Fruit fly (Drosophila melanogaster) whole organism, wandering third instar larva: Measurements from ENCODE around the gene CG9135.

Experiments
- Abd-B ChIP-seq: fragments of >200 bp; optimal IDR thresholded peaks from 2 replicates; lab custom pipeline; 2017; ENCODE audit warnings: missing biosample characterization, missing genetic modification characterization
- CG32264 ChIP-seq: fragments of 200-800 bp; sonication (Bioruptor generic); optimal IDR thresholded peaks from 2 replicates; lab custom pipeline; 2016; ENCODE audit warnings: missing biosample characterization, missing genetic modification characterization
- CG9705 ChIP-seq: fragments of 200-800 bp; sonication (Bioruptor generic); optimal IDR thresholded peaks from 2 replicates; lab custom pipeline; 2018; ENCODE audit warnings: missing biosample characterization, mild to moderate bottlenecking, missing genetic modification characterization
- CrebA ChIP-seq: fragments of 200-800 bp; sonication (Bioruptor generic); optimal IDR thresholded peaks from 2 replicates; lab custom pipeline; 2016; ENCODE audit warnings: missing biosample characterization, mild to moderate bottlenecking, missing genetic modification characterization, borderline replicate concordance
- Dfd ChIP-seq: fragments of >200 bp; optimal IDR thresholded peaks from 2 replicates; lab custom pipeline; 2017; ENCODE audit warnings: missing biosample characterization, missing genetic modification characterization
- Dif ChIP-seq: fragments of 200-275, 200-300 bp; sonication (Bioruptor generic); optimal IDR thresholded peaks from 2 replicates; lab custom pipeline; 2018; ENCODE audit warnings: missing biosample characterization, missing genetic modification characterization; ENCODE audit not compliant: partially characterized antibody
- GATAd ChIP-seq: sonication (Bioruptor generic); optimal IDR thresholded peaks from 2 replicates; lab custom pipeline; 2016; ENCODE audit warnings: missing biosample characterization, missing genetic modification characterization
- HLH106 ChIP-seq: fragments of 200-800 bp; optimal IDR thresholded peaks from 3 replicates; lab custom pipeline; 2019; ENCODE audit warnings: missing biosample characterization, mild to moderate bottlenecking, missing genetic modification characterization, moderate library complexity
- Hr78 ChIP-seq: fragments of >200 bp; optimal IDR thresholded peaks from 2 replicates; lab custom pipeline; 2017; ENCODE audit warnings: missing biosample characterization, missing genetic modification characterization
- Hr83 ChIP-seq: fragments of 200-300 bp; sonication (Bioruptor generic); optimal IDR thresholded peaks from 2 replicates; lab custom pipeline; 2016; ENCODE audit warnings: missing biosample characterization, mild to moderate bottlenecking, missing genetic modification characterization, moderate library complexity; ENCODE audit not compliant: poor library complexity, severe bottlenecking
- Jra ChIP-seq: sonication (Bioruptor generic); optimal IDR thresholded peaks from 2 replicates; lab custom pipeline; 2016; ENCODE audit warnings: missing biosample characterization, missing genetic modification characterization
- Mio ChIP-seq: sonication (Bioruptor generic); optimal IDR thresholded peaks from 2 replicates; lab custom pipeline; 2016; ENCODE audit warnings: missing biosample characterization, missing genetic modification characterization
- Myc ChIP-seq: fragments of >200 bp; optimal IDR thresholded peaks from 2 replicates; lab custom pipeline; 2017
- N ChIP-seq: fragments of >200 bp; optimal IDR thresholded peaks from 2 replicates; lab custom pipeline; 2018; ENCODE audit warnings: missing biosample characterization, missing external identifiers, missing genetic modification characterization
- OdsH ChIP-seq: fragments of 200-800 bp; sonication (Bioruptor generic); optimal IDR thresholded peaks from 2 replicates; lab custom pipeline; 2016; ENCODE audit warnings: missing biosample characterization, mild to moderate bottlenecking, missing genetic modification characterization
- Rel ChIP-seq, 2 experiments: fragments of 200-800 bp; sonication (Bioruptor generic) in 1 of 2; optimal IDR thresholded peaks; 2 replicates in 1 of 2; 3 replicates in 1 of 2; lab custom pipeline; 2016 to 2019; ENCODE audit warnings: mild to moderate bottlenecking in 2 of 2, missing biosample characterization in 2 of 2, missing genetic modification characterization in 2 of 2, moderate library complexity in 1 of 2
- Sp1 ChIP-seq: fragments of 200-800 bp; sonication (Bioruptor generic); optimal IDR thresholded peaks from 3 replicates; lab custom pipeline; 2019; ENCODE audit warnings: missing biosample characterization, mild to moderate bottlenecking, missing genetic modification characterization, moderate library complexity
- br ChIP-seq: fragments of 200-800 bp; sonication (Bioruptor generic); optimal IDR thresholded peaks from 2 replicates; lab custom pipeline; 2016; ENCODE audit warnings: missing biosample characterization, missing genetic modification characterization
- brk ChIP-seq: fragments of 200-800 bp; sonication (Bioruptor generic); optimal IDR thresholded peaks from 2 replicates; lab custom pipeline; 2016; ENCODE audit warnings: missing biosample characterization, mild to moderate bottlenecking, missing genetic modification characterization
- dl ChIP-seq, 2 experiments: fragments of 175-275, 200-275 bp in 1 of 2; fragments of 200-275 bp in 1 of 2; sonication (Bioruptor generic); optimal IDR thresholded peaks; lab custom pipeline; 2018; ENCODE audit warnings: mild to moderate bottlenecking in 2 of 2, missing biosample characterization in 2 of 2, missing genetic modification characterization in 2 of 2, moderate library complexity in 2 of 2; ENCODE audit not compliant: partially characterized antibody in 2 of 2, insufficient read depth in 1 of 2
- dmrt93B ChIP-seq: fragments of 200-800 bp; sonication (Bioruptor generic); optimal IDR thresholded peaks from 2 replicates; lab custom pipeline; 2018; ENCODE audit warnings: missing biosample characterization, mild to moderate bottlenecking, missing genetic modification characterization
- dsf ChIP-seq: sonication (Bioruptor generic); optimal IDR thresholded peaks from 2 replicates; lab custom pipeline; 2016; ENCODE audit warnings: missing biosample characterization, missing genetic modification characterization, borderline replicate concordance
- ey ChIP-seq: fragments of 200-800 bp; sonication (Bioruptor generic); optimal IDR thresholded peaks from 2 replicates; lab custom pipeline; 2016; ENCODE audit warnings: missing biosample characterization, missing genetic modification characterization
- foxo ChIP-seq, 2 experiments: fragments of 200-800 bp; sonication (Bioruptor generic); optimal IDR thresholded peaks; 2 replicates in 1 of 2; 3 replicates in 1 of 2; lab custom pipeline; 2016 to 2017; ENCODE audit warnings: missing biosample characterization in 2 of 2, missing genetic modification characterization in 2 of 2
- fru ChIP-seq: fragments of 200-800 bp; sonication (Bioruptor generic); optimal IDR thresholded peaks from 3 replicates; lab custom pipeline; 2016; ENCODE audit warnings: missing biosample characterization, mild to moderate bottlenecking, missing genetic modification characterization
- h ChIP-seq: fragments of 200-800 bp; sonication (Bioruptor generic); optimal IDR thresholded peaks from 3 replicates; lab custom pipeline; 2016; ENCODE audit warnings: missing biosample characterization, mild to moderate bottlenecking, missing genetic modification characterization
- pan ChIP-seq: fragments of >200 bp; optimal IDR thresholded peaks from 2 replicates; lab custom pipeline; 2017
- psq ChIP-seq: fragments of 200-800 bp; sonication (Bioruptor generic); optimal IDR thresholded peaks from 3 replicates; lab custom pipeline; 2017; ENCODE audit warnings: missing biosample characterization, mild to moderate bottlenecking, missing genetic modification characterization, moderate library complexity
- rgr ChIP-seq: fragments of 200-800 bp; sonication (Bioruptor generic); optimal IDR thresholded peaks from 3 replicates; lab custom pipeline; 2016; ENCODE audit warnings: missing biosample characterization, mild to moderate bottlenecking, missing genetic modification characterization
- sage ChIP-seq: fragments of 200-800 bp; sonication (Bioruptor generic); optimal IDR thresholded peaks from 2 replicates; lab custom pipeline; 2016; ENCODE audit warnings: missing biosample characterization, mild to moderate bottlenecking, missing genetic modification characterization
- sv ChIP-seq: fragments of 200-800 bp; sonication (Bioruptor generic); optimal IDR thresholded peaks from 3 replicates; lab custom pipeline; 2016; ENCODE audit warnings: missing biosample characterization, missing genetic modification characterization
- tai ChIP-seq: sonication (Bioruptor generic); optimal IDR thresholded peaks from 2 replicates; lab custom pipeline; 2016; ENCODE audit warnings: missing biosample characterization, missing genetic modification characterization
- usp ChIP-seq: fragments of >200 bp; optimal IDR thresholded peaks from 2 replicates; lab custom pipeline; 2017; ENCODE audit warnings: missing biosample characterization, missing genetic modification characterization
- woc ChIP-seq: sonication (Bioruptor generic); optimal IDR thresholded peaks from 2 replicates; lab custom pipeline; 2016; ENCODE audit warnings: missing biosample characterization, mild to moderate bottlenecking, missing genetic modification characterization

CG9135 gene

dm6 chr2L:6046865-6047264 is 3.7 kb upstream of the CG9135 start:
- TF ChIP-seq CG9705 (no peak), br (no peak), ey (GFP tag; lab: Kevin White, UChicago) (no peak), Hr83 (GFP tag; lab: Kevin White, UChicago) (no peak), psq (GFP tag; lab: Kevin White, UChicago) (no peak), CG32264 (GFP tag; lab: Kevin White, UChicago) (no peak), pan (no peak), GATAd (GFP tag; lab: Kevin White, UChicago) (no peak), dsf (no peak), fru (GFP tag; lab: Kevin White, UChicago) (no peak), sv (no peak), CrebA (GFP tag; lab: Kevin White, UChicago) (no peak), N (GFP tag; lab: Kevin White, UChicago) (no peak), Mio (GFP tag; lab: Kevin White, UChicago) (no peak)

dm6 chr2L:6047528-6048160 is 3.0 kb upstream of the CG9135 start, which contains the start of gene IPIP:
TSS of gene IPIP (plus strand) at chr2L:6048002.
- TF ChIP-seq Mio (GFP tag; lab: Kevin White, UChicago) (no peak), OdsH (GFP tag; lab: Kevin White, UChicago) (peak; percentile 5), fru (GFP tag; lab: Kevin White, UChicago) (peak; percentile 65), HLH106 (tag; lab: Kevin White, UChicago) (peak; percentile 33), sage (GFP tag; lab: Kevin White, UChicago) (no peak), dsf (no peak), dl (GFP tag; optimal IDR thresholded peaks at IDR 0.05; lab: Kevin White, UChicago; ENCODE audit: insufficient read depth in 1 of 2, partially characterized antibody in 2 of 2) (no peak), GATAd (GFP tag; lab: Kevin White, UChicago) (no peak), Sp1 (GFP tag; lab: Kevin White, UChicago) (peak; percentile 30), Dfd (GFP tag; lab: Kevin White, UChicago) (no peak), N (GFP tag; lab: Kevin White, UChicago) (no peak), foxo (GFP tag; optimal IDR thresholded peaks at IDR 0.05; lab: Kevin White, UChicago) (peak in 1 of 2 experiments; percentile 36), h (GFP tag; lab: Kevin White, UChicago) (peak; percentile 69), tai (GFP tag; lab: Kevin White, UChicago) (no peak), ey (GFP tag; lab: Kevin White, UChicago) (peak; percentile 9), rgr (GFP tag; lab: Kevin White, UChicago) (peak; percentile 60), Myc (lab: Kevin White, UChicago) (no peak), br (peak; percentile 39), Jra (GFP tag; lab: Kevin White, UChicago) (no peak), usp (no peak), Abd-B (GFP tag; lab: Kevin White, UChicago) (no peak), Rel (GFP tag; optimal IDR thresholded peaks at IDR 0.05; lab: Kevin White, UChicago) (no peak), Rel (tag; optimal IDR thresholded peaks at IDR 0.05; lab: Kevin White, UChicago) (peak; percentile 47), Hr83 (GFP tag; lab: Kevin White, UChicago) (peak; percentile 94), sv (no peak), Dif (peak; percentile 2), brk (GFP tag; lab: Kevin White, UChicago) (no peak), CG9705 (peak; percentile 17)

dm6 chr2L:6048542-6048941 is 2.1 kb upstream of the CG9135 start, which contains the start of the genes CG34179 and slmo:
TSS of gene CG34179 (minus strand) at chr2L:6048706.
TSS of gene slmo (minus strand) at chr2L:6048706.
- TF ChIP-seq Dif: no peak
- no peak for TF ChIP-seq OdsH (GFP tag; lab: Kevin White, UChicago)
- no peak for TF ChIP-seq CrebA (GFP tag; lab: Kevin White, UChicago)
- TF ChIP-seq sv: no peak
- no peak for TF ChIP-seq Hr78 (GFP tag; lab: Kevin White, UChicago)
- no peak for TF ChIP-seq dsf
- TF ChIP-seq woc (GFP tag; lab: Kevin White, UChicago): no peak
- TF ChIP-seq h (GFP tag; lab: Kevin White, UChicago): no peak
- no peak for TF ChIP-seq Rel (GFP tag; optimal IDR thresholded peaks at IDR 0.05; lab: Kevin White, UChicago)
- TF ChIP-seq Rel (tag; optimal IDR thresholded peaks at IDR 0.05; lab: Kevin White, UChicago): no peak
- TF ChIP-seq Hr83 (GFP tag; lab: Kevin White, UChicago): no peak
- no peak for TF ChIP-seq Jra (GFP tag; lab: Kevin White, UChicago)
- TF ChIP-seq dmrt93B (GFP tag; lab: Kevin White, UChicago): no peak
- no peak for TF ChIP-seq tai (GFP tag; lab: Kevin White, UChicago)
